Fruit fly (Drosophila melanogaster): ENCODE data around the gene Tie.

The Tie gene

DNA sequence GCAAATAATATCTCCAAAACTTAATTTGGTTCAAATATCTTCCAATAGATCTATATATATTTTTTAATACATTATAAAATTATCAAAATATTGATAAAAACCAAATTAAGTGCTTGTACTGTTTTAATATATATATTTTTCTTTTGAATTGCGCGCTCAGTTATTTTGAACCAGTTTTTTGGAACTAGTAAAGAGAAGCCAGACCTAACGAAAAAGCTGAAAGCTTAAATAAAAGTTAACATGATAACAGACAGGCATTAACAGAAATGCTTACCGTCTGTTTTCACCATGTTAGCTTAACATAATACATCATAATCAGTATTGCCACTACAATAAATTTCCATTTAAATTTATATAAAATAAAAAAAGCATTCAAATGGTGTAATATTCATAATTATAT is 21.6 kb downstream of the Tie start:
- no peak for TF ChIP-seq usp (GFP tag; optimal IDR thresholded peaks at IDR 0.05)
- TF ChIP-seq brk (GFP tag; optimal IDR thresholded peaks at IDR 0.05), result peak; percentile 16

DNA sequence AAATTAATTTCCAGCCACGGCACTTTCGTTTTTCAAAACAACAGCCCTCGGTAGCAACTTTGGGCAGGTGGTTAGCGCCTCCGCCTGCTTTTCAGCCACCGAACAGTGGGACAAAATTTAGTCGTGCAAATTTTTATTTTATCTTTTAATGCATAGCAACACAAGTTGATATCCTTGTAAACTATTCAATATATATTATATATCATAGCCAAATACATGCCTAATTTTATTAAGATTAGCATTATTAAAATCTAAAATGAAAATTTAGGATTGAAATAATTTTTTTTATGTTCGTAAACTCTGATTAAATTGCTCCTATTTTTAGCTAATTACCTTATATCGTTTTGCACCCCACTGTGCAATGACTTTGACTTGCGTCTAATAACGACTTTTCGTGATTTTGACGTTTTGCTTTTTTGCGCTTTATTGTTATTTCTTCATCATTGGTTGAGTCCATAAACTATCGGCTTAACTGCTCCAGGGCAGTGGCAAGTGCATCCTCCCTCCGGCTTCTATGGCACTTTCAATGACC is 23.0 kb downstream of the Tie start:
- TF ChIP-seq Jra (GFP tag; optimal IDR thresholded peaks at IDR 0.05) (no peak), sage (GFP tag; optimal IDR thresholded peaks at IDR 0.05) (no peak), GATAd (GFP tag; optimal IDR thresholded peaks at IDR 0.05) (no peak), Hnf4 (GFP tag; optimal IDR thresholded peaks at IDR 0.05) (no peak), ey (GFP tag; optimal IDR thresholded peaks at IDR 0.05) (no peak)

DNA sequence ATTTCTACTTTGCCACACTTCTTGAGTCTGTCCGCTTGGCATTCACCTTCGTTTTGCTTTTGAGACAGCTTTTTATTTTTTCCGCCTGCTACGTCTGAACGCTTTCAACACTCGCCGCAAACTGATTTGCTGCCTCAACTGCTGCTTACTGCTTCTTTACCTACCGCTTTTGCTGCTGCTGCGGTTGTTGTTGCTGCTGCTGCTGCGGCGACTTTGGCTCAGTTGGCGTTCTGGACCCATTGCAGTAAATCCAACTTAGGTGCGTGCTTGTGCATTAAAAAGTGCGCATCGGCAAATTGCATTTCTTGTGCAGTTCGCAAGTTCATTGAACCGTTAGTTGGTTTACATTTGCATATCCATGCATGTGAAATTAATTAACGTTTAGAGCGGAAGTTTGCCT is 23.6 kb downstream of the Tie start, which contains the start of gene NT1:
NT1 (minus strand) TSS at position 127 of the 400 bp plus-strand sequence.
- TF ChIP-seq CrebA (GFP tag; optimal IDR thresholded peaks at IDR 0.05; ENCODE audit: borderline replicate concordance), result no peak
- no peak for TF ChIP-seq sage (GFP tag; optimal IDR thresholded peaks at IDR 0.05)
- no peak for TF ChIP-seq sv (GFP tag; optimal IDR thresholded peaks at IDR 0.05)
- TF ChIP-seq Hr78 (GFP tag; optimal IDR thresholded peaks at IDR 0.05), result no peak

- TF ChIP-seq CrebA (GFP tag; optimal IDR thresholded peaks at IDR 0.05; ENCODE audit: borderline replicate concordance), result no peak
- no peak for TF ChIP-seq lola (GFP tag; optimal IDR thresholded peaks at IDR 0.05)
- TF ChIP-seq woc (GFP tag; optimal IDR thresholded peaks at IDR 0.05), result no peak
- TF ChIP-seq sage (GFP tag; optimal IDR thresholded peaks at IDR 0.05), result no peak
- TF ChIP-seq Sp1 (GFP tag; optimal IDR thresholded peaks at IDR 0.05), result no peak
- no peak for TF ChIP-seq HLH106 (tag; optimal IDR thresholded peaks at IDR 0.05)
- TF ChIP-seq fru (GFP tag; optimal IDR thresholded peaks at IDR 0.05), result no peak
- no peak for TF ChIP-seq dsf (GFP tag; optimal IDR thresholded peaks at IDR 0.05; ENCODE audit: borderline replicate concordance)
- no peak for TF ChIP-seq tai (GFP tag; optimal IDR thresholded peaks at IDR 0.05)
- TF ChIP-seq GATAd (GFP tag; optimal IDR thresholded peaks at IDR 0.05), result no peak
- TF ChIP-seq Abd-B (GFP tag; optimal IDR thresholded peaks at IDR 0.05), result no peak
- TF ChIP-seq pan (optimal IDR thresholded peaks at IDR 0.05), result no peak
- no peak for TF ChIP-seq Myc (optimal IDR thresholded peaks at IDR 0.05)
- TF ChIP-seq Mio (GFP tag; optimal IDR thresholded peaks at IDR 0.05), result no peak
- TF ChIP-seq ey (GFP tag; optimal IDR thresholded peaks at IDR 0.05), result no peak
- TF ChIP-seq OdsH (GFP tag; optimal IDR thresholded peaks at IDR 0.05), result no peak
- TF ChIP-seq Jra (GFP tag; optimal IDR thresholded peaks at IDR 0.05), result no peak
- TF ChIP-seq foxo (GFP tag; optimal IDR thresholded peaks at IDR 0.05), result no peak
These were observed 24.1 kb downstream of the Tie start for dm6 chr3L:4507846-4508245.

DNA sequence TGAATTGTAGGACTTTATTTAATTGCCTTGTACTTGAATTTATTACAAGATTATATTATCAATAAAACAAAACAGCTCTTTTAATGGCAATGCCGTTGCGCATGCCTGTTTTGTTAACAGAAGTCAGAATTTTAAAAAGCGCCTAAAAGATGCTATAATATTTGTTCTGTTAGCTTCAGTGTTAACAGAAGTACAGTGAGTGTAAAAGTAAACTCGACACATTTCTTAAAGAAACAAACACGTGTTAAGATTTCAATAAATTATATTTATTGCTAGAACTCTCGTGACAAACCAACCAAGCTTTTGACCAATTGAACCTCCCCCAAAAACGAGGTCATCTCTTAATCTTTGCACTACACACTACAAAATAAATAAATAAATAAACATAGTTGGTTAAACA is 30.5 kb downstream of the Tie start:
- TF ChIP-seq br (GFP tag; optimal IDR thresholded peaks at IDR 0.05) (no peak), Mio (GFP tag; optimal IDR thresholded peaks at IDR 0.05) (no peak), OdsH (GFP tag; optimal IDR thresholded peaks at IDR 0.05) (no peak), GATAd (GFP tag; optimal IDR thresholded peaks at IDR 0.05) (no peak), Jra (GFP tag; optimal IDR thresholded peaks at IDR 0.05) (no peak), fru (GFP tag; optimal IDR thresholded peaks at IDR 0.05) (no peak), tai (GFP tag; optimal IDR thresholded peaks at IDR 0.05) (no peak), Myc (optimal IDR thresholded peaks at IDR 0.05) (no peak), dmrt93B (GFP tag; optimal IDR thresholded peaks at IDR 0.05) (no peak), psq (GFP tag; optimal IDR thresholded peaks at IDR 0.05) (no peak), dl (GFP tag; optimal IDR thresholded peaks at IDR 0.05; ENCODE audit: insufficient read depth in 1 of 2, partially characterized antibody in 2 of 2) (no peak), Abd-B (GFP tag; optimal IDR thresholded peaks at IDR 0.05) (no peak), ey (GFP tag; optimal IDR thresholded peaks at IDR 0.05) (no peak), Dfd (GFP tag; optimal IDR thresholded peaks at IDR 0.05) (no peak), lola (GFP tag; optimal IDR thresholded peaks at IDR 0.05) (no peak), woc (GFP tag; optimal IDR thresholded peaks at IDR 0.05) (no peak), Hr78 (GFP tag; optimal IDR thresholded peaks at IDR 0.05) (no peak), brk (GFP tag; optimal IDR thresholded peaks at IDR 0.05) (no peak), h (GFP tag; optimal IDR thresholded peaks at IDR 0.05) (no peak)

DNA sequence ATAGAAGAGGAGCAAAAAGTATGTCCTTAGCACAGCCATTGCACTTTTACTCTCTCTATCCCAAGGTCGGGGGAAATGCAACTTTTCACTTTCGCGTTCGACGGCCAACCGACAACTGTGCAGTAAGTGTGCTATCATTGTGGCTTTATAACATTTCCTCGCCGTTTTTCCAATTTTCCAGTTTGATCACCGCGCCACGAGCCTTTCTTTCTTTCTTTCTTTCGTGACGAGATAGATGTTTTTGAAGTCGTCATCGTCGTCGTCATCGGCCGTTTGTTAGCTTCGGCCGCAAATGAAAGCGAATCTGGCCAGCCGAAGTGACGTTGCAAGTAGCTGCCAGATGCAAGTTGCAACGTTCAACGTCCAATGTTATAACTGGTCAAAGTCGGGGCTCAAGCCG is 31.5 kb downstream of the Tie start, which contains the start of gene CG13720:
CG13720 (minus strand) TSS at position 101 of the 400 bp plus-strand sequence.
- TF ChIP-seq Jra (GFP tag; optimal IDR thresholded peaks at IDR 0.05) (no peak), usp (GFP tag; optimal IDR thresholded peaks at IDR 0.05) (no peak), OdsH (GFP tag; optimal IDR thresholded peaks at IDR 0.05) (no peak), sv (GFP tag; optimal IDR thresholded peaks at IDR 0.05) (no peak), br (GFP tag; optimal IDR thresholded peaks at IDR 0.05) (no peak), N (GFP tag; optimal IDR thresholded peaks at IDR 0.05) (no peak)

All from whole organism, wandering third instar larva.